Worm (Caenorhabditis elegans): Measurements from ENCODE around the gene B0303.7.

The B0303.7 gene

DNA sequence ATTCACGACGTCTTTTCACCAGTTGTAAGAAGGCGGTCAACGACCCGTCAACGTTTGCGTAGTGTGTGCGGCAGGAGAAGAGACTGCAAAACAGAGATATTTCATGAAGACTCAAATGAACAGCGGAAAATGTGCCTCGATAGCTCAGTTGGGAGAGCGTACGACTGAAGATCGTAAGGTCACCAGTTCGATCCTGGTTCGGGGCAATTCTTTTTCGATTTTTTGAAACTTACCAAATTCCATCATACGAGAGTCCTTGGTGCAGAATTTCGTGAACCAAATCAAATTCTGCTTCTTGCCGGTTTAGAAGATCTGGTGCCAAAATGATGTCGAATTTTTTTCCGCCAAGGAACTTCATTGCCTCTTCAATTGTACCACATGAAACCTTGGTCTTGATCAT lies 40.5 kb upstream of the B0303.7 start:
- TF ChIP-seq fkh-10 (GFP tag; optimal IDR thresholded peaks at IDR 0.05), result no peak
- no peak for TF ChIP-seq elt-2 (tag; optimal IDR thresholded peaks at IDR 0.05)
- peak; percentile 36 for TF ChIP-seq nfya-1 (tag; optimal IDR thresholded peaks at IDR 0.05; ENCODE audit: insufficient read depth)
- TF ChIP-seq sea-2 (GFP tag; optimal IDR thresholded peaks at IDR 0.05), result no peak
- no peak for TF ChIP-seq nhr-12 (tag; optimal IDR thresholded peaks at IDR 0.05)
- no peak for TF ChIP-seq R02D3.7 (tag; optimal IDR thresholded peaks at IDR 0.05)
- TF ChIP-seq lin-39 (tag; optimal IDR thresholded peaks at IDR 0.05), result peak; percentile 71
- no peak for TF ChIP-seq elt-1 (tag; optimal IDR thresholded peaks at IDR 0.05)
- TF ChIP-seq daf-12 (tag; optimal IDR thresholded peaks at IDR 0.05), result no peak
- no peak for TF ChIP-seq unc-39 (tag; optimal IDR thresholded peaks at IDR 0.05)
- TF ChIP-seq snpc-4 (tag; optimal IDR thresholded peaks at IDR 0.05), result no peak
- no peak for TF ChIP-seq fkh-2 (tag; optimal IDR thresholded peaks at IDR 0.05)
- peak in 1 of 3 experiments; percentile 64 for TF ChIP-seq elt-3 (tag; optimal IDR thresholded peaks at IDR 0.05)
- TF ChIP-seq egl-27 (tag; optimal IDR thresholded peaks at IDR 0.05), result no peak
- TF ChIP-seq ztf-4 (tag; optimal IDR thresholded peaks at IDR 0.05), result peak; percentile 21
- TF ChIP-seq egl-5 (tag; optimal IDR thresholded peaks at IDR 0.05), result no peak
- TF ChIP-seq aly-2 (tag; optimal IDR thresholded peaks at IDR 0.05), result no peak
- no peak for TF ChIP-seq pha-4 (tag; optimal IDR thresholded peaks at IDR 0.05)
- peak; percentile 95 for TF ChIP-seq ama-1 (optimal IDR thresholded peaks at IDR 0.05)
- TF ChIP-seq fos-1 (tag; optimal IDR thresholded peaks at IDR 0.05), result no peak
- no peak for TF ChIP-seq ceh-28 (tag; optimal IDR thresholded peaks at IDR 0.05)
- no peak for TF ChIP-seq ZK546.5 (tag; optimal IDR thresholded peaks at IDR 0.05)
- no peak for TF ChIP-seq eor-1 (tag; optimal IDR thresholded peaks at IDR 0.05)
- no peak for TF ChIP-seq nhr-67 (tag; optimal IDR thresholded peaks at IDR 0.05)
- TF ChIP-seq nhr-25 (tag; optimal IDR thresholded peaks at IDR 0.05), result peak; percentile 23
- TF ChIP-seq nhr-28 (tag; optimal IDR thresholded peaks at IDR 0.05), result no peak
- no peak for TF ChIP-seq unc-62 (GFP tag; optimal IDR thresholded peaks at IDR 0.05)
- peak; percentile 28 for TF ChIP-seq tbx-2 (tag; optimal IDR thresholded peaks at IDR 0.05)
- TF ChIP-seq mml-1 (tag; optimal IDR thresholded peaks at IDR 0.05), result no peak
- TF ChIP-seq skn-1 (tag; optimal IDR thresholded peaks at IDR 0.05), result no peak
- TF ChIP-seq hmg-11 (tag; optimal IDR thresholded peaks at IDR 0.05), result peak; percentile 52
- no peak for TF ChIP-seq ceh-9 (tag; optimal IDR thresholded peaks at IDR 0.05)
- no peak for TF ChIP-seq ceh-16 (tag; optimal IDR thresholded peaks at IDR 0.05)
- no peak for TF ChIP-seq nhr-11 (tag; optimal IDR thresholded peaks at IDR 0.05)
- TF ChIP-seq pqm-1 (tag; optimal IDR thresholded peaks at IDR 0.05), result no peak
- TF ChIP-seq nhr-23 (tag; optimal IDR thresholded peaks at IDR 0.05), result peak; percentile 21
- TF ChIP-seq ztf-11 (tag; optimal IDR thresholded peaks at IDR 0.05), result no peak
- no peak for TF ChIP-seq zag-1 (tag; optimal IDR thresholded peaks at IDR 0.05)
- TF ChIP-seq lsy-12 (tag; optimal IDR thresholded peaks at IDR 0.05), result no peak
- TF ChIP-seq mdl-1 (tag; optimal IDR thresholded peaks at IDR 0.05), result no peak
- no peak for TF ChIP-seq nhr-76 (tag; optimal IDR thresholded peaks at IDR 0.05)
- peak; percentile 70 for TF ChIP-seq nhr-43 (tag; optimal IDR thresholded peaks at IDR 0.05; ENCODE audit: poor library complexity, severe bottlenecking)

DNA sequence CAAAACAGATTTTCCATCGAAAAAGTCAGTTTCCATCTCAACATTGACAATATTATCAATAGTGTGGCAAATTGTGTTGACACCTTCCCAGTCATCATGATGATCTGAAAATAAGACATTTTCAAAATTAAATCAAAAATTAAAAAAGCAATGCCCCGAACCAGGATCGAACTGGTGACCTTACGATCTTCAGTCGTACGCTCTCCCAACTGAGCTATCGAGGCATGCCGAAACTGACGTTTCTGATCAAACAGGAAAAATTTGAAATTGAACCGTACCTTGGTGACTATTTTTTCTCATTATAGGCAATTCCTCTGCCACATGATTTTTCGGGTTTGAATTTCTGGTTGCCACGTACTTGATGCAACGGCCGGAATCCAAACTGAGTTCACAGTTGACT lies 40.0 kb upstream of the B0303.7 start:
- TF ChIP-seq nhr-25 (tag; optimal IDR thresholded peaks at IDR 0.05) (no peak), skn-1 (tag; optimal IDR thresholded peaks at IDR 0.05) (no peak), nhr-23 (tag; optimal IDR thresholded peaks at IDR 0.05) (no peak), ceh-28 (tag; optimal IDR thresholded peaks at IDR 0.05) (no peak), nfya-1 (tag; optimal IDR thresholded peaks at IDR 0.05; ENCODE audit: insufficient read depth) (no peak), ama-1 (optimal IDR thresholded peaks at IDR 0.05) (peak; percentile 88), nhr-77 (tag; optimal IDR thresholded peaks at IDR 0.05) (no peak), sea-2 (GFP tag; optimal IDR thresholded peaks at IDR 0.05) (no peak), lsy-12 (tag; optimal IDR thresholded peaks at IDR 0.05) (no peak)

All from whole organism, L3 larva.